Worm (Caenorhabditis elegans): ENCODE measurements around the gene sri-19.

The sri-19 gene

ce11 chrIV:10971636-10972199 lies 13.5 kb downstream of the sri-19 start:
- TF ChIP-seq nhr-2 (tag; optimal IDR thresholded peaks at IDR 0.05) (no peak), ceh-83 (GFP tag; optimal IDR thresholded peaks at IDR 0.05) (no peak), M03D4.4 (tag; optimal IDR thresholded peaks at IDR 0.05) (no peak), blmp-1 (tag; optimal IDR thresholded peaks at IDR 0.05) (no peak), snpc-4 (tag; optimal IDR thresholded peaks at IDR 0.05) (no peak), unc-62 (GFP tag; optimal IDR thresholded peaks at IDR 0.05) (no peak), mab-5 (tag; optimal IDR thresholded peaks at IDR 0.05) (no peak), unc-39 (tag; optimal IDR thresholded peaks at IDR 0.05) (no peak), lsy-2 (tag; optimal IDR thresholded peaks at IDR 0.05) (no peak), sptf-1 (tag; optimal IDR thresholded peaks at IDR 0.05) (no peak), lin-32 (GFP tag; optimal IDR thresholded peaks at IDR 0.05) (no peak), mep-1 (tag; optimal IDR thresholded peaks at IDR 0.05) (no peak), elt-3 (tag; optimal IDR thresholded peaks at IDR 0.05) (no peak), elt-1 (tag; optimal IDR thresholded peaks at IDR 0.05; ENCODE audit: borderline replicate concordance, insufficient read depth) (no peak), ces-1 (GFP tag; optimal IDR thresholded peaks at IDR 0.05) (no peak), nhr-76 (tag; optimal IDR thresholded peaks at IDR 0.05) (no peak), ham-2 (GFP tag; optimal IDR thresholded peaks at IDR 0.05) (no peak)

- TF ChIP-seq elt-1 (tag; optimal IDR thresholded peaks at IDR 0.05; ENCODE audit: borderline replicate concordance, insufficient read depth) (peak; percentile 21), ham-2 (GFP tag; optimal IDR thresholded peaks at IDR 0.05) (no peak)
Observed at ce11 chrIV:10975968-10976367, 17.8 kb downstream of the sri-19 start.

ce11 chrIV:10978641-10979040 lies 20.5 kb downstream of the sri-19 start:
- TF ChIP-seq mls-2 (tag; optimal IDR thresholded peaks at IDR 0.05): no peak
- TF ChIP-seq hlh-1 (tag; optimal IDR thresholded peaks at IDR 0.05): no peak
- no peak for TF ChIP-seq cnd-1 (tag; optimal IDR thresholded peaks at IDR 0.05)
- TF ChIP-seq snpc-4 (tag; optimal IDR thresholded peaks at IDR 0.05): no peak
- TF ChIP-seq elt-1 (tag; optimal IDR thresholded peaks at IDR 0.05; ENCODE audit: borderline replicate concordance, insufficient read depth): no peak
- no peak for TF ChIP-seq sem-2 (GFP tag; optimal IDR thresholded peaks at IDR 0.05)
- TF ChIP-seq elt-3 (tag; optimal IDR thresholded peaks at IDR 0.05): no peak
- TF ChIP-seq ztf-11 (tag; optimal IDR thresholded peaks at IDR 0.05): no peak

- TF ChIP-seq ceh-43 (GFP tag; optimal IDR thresholded peaks at IDR 0.05): no peak
- TF ChIP-seq unc-120 (tag; optimal IDR thresholded peaks at IDR 0.05; ENCODE audit: poor library complexity, severe bottlenecking): peak; percentile 19
- no peak for TF ChIP-seq M03D4.4 (tag; optimal IDR thresholded peaks at IDR 0.05)
Observed at ce11 chrIV:10979689-10980088, 21.5 kb downstream of the sri-19 start.

- TF ChIP-seq ztf-11 (tag; optimal IDR thresholded peaks at IDR 0.05): no peak
- TF ChIP-seq unc-62 (GFP tag; optimal IDR thresholded peaks at IDR 0.05): no peak
- TF ChIP-seq nhr-76 (tag; optimal IDR thresholded peaks at IDR 0.05): no peak
- no peak for TF ChIP-seq drap-1 (GFP tag; optimal IDR thresholded peaks at IDR 0.05)
- no peak for TF ChIP-seq nhr-12 (tag; optimal IDR thresholded peaks at IDR 0.05)
- TF ChIP-seq sem-2 (GFP tag; optimal IDR thresholded peaks at IDR 0.05): no peak
- no peak for TF ChIP-seq elt-1 (tag; optimal IDR thresholded peaks at IDR 0.05; ENCODE audit: borderline replicate concordance, insufficient read depth)
- TF ChIP-seq mls-2 (tag; optimal IDR thresholded peaks at IDR 0.05): no peak
- TF ChIP-seq elt-3 (tag; optimal IDR thresholded peaks at IDR 0.05): no peak
- TF ChIP-seq M03D4.4 (tag; optimal IDR thresholded peaks at IDR 0.05): no peak
- no peak for TF ChIP-seq mab-5 (tag; optimal IDR thresholded peaks at IDR 0.05)
- no peak for TF ChIP-seq mep-1 (tag; optimal IDR thresholded peaks at IDR 0.05)
- no peak for TF ChIP-seq lsy-2 (tag; optimal IDR thresholded peaks at IDR 0.05)
Observed at ce11 chrIV:10980628-10981027, 22.5 kb downstream of the sri-19 start.

ce11 chrIV:10981761-10982160 lies 23.6 kb downstream of the sri-19 start, which contains the start of gene Y43E12A.2:
Gene Y43E12A.2, plus strand, starts transcription at chrIV:10982061.
- TF ChIP-seq drap-1 (GFP tag; optimal IDR thresholded peaks at IDR 0.05): no peak
- no peak for TF ChIP-seq ham-2 (GFP tag; optimal IDR thresholded peaks at IDR 0.05)

- TF ChIP-seq ham-2 (GFP tag; optimal IDR thresholded peaks at IDR 0.05) (no peak), ceh-83 (GFP tag; optimal IDR thresholded peaks at IDR 0.05) (no peak), nhr-12 (tag; optimal IDR thresholded peaks at IDR 0.05) (no peak), tbx-8 (GFP tag; optimal IDR thresholded peaks at IDR 0.05) (no peak), flh-1 (GFP tag; optimal IDR thresholded peaks at IDR 0.05) (no peak), unc-62 (GFP tag; optimal IDR thresholded peaks at IDR 0.05) (no peak), hlh-1 (tag; optimal IDR thresholded peaks at IDR 0.05) (no peak), zip-8 (tag; optimal IDR thresholded peaks at IDR 0.05) (no peak), drap-1 (GFP tag; optimal IDR thresholded peaks at IDR 0.05) (no peak), elt-3 (tag; optimal IDR thresholded peaks at IDR 0.05) (no peak), nhr-237 (tag; optimal IDR thresholded peaks at IDR 0.05) (no peak), cnd-1 (tag; optimal IDR thresholded peaks at IDR 0.05) (no peak), lsy-2 (tag; optimal IDR thresholded peaks at IDR 0.05) (no peak), elt-1 (tag; optimal IDR thresholded peaks at IDR 0.05; ENCODE audit: borderline replicate concordance, insufficient read depth) (no peak), lin-32 (GFP tag; optimal IDR thresholded peaks at IDR 0.05) (no peak), mab-5 (tag; optimal IDR thresholded peaks at IDR 0.05) (no peak), M03D4.4 (tag; optimal IDR thresholded peaks at IDR 0.05) (no peak), snpc-4 (tag; optimal IDR thresholded peaks at IDR 0.05) (no peak)
Observed at ce11 chrIV:10985568-10986035, 27.4 kb downstream of the sri-19 start, which contains the start of gene cyb-2.1. Gene cyb-2.1, plus strand, starts transcription at chrIV:10985985.

All from whole organism, mixed stage, embryonic.